Fruit fly (Drosophila melanogaster): ENCODE results near the gene CG13856.

CG13856 gene

DNA sequence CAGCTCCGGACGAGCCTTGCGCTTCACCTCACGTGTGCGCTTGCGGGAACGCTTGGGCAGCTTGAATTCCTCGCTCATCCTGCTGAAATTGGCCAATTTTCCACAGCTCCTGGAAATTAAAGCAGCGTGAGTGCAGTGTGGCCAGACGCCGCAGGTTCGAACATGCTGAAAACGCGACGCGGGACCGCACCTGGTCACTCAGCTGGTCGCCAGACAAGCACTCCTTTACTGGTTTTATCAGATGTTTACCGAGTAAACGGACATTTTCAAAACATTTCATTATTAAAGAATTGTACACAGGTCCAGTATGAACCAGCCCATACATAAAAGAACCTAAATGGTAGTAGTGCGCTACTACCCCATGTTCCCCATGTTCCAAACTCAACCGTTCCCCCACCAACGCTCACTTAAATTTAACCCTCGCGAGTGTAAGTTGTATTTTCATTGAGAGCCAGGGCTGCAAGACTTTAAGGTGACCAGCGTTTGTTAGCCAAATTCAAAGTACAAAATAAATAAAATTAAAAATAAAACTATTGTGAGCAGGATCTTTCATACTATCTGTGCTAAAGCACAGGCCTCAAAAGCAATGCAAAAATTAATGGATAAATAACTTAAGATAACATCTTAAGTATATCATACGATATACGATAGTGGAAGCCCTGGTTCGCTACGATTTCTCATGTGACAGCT, 40.1 kb upstream of the CG13856 start, which contains the start of the genes JMJD6, CG7071 and Muted (continued):
- TF ChIP-seq dac (GFP tag; optimal IDR thresholded peaks at IDR 0.05) (peak; percentile 72), Hr38 (GFP tag; optimal IDR thresholded peaks at IDR 0.05) (no peak), CG6808 (GFP tag; optimal IDR thresholded peaks at IDR 0.05) (peak; percentile 74), dsx (GFP tag; optimal IDR thresholded peaks at IDR 0.05; ENCODE audit: poor library complexity, severe bottlenecking) (peak; percentile 57), topi (GFP tag; optimal IDR thresholded peaks at IDR 0.05) (peak; percentile 88), CG10669 (GFP tag; optimal IDR thresholded peaks at IDR 0.05) (peak; percentile 76), lz (GFP tag; optimal IDR thresholded peaks at IDR 0.05) (peak; percentile 93), acj6 (GFP tag; optimal IDR thresholded peaks at IDR 0.05) (peak; percentile 87), fd59A (GFP tag; optimal IDR thresholded peaks at IDR 0.05) (peak; percentile 63), Smox (GFP tag; optimal IDR thresholded peaks at IDR 0.05) (peak; percentile 89), Lpt (GFP tag; optimal IDR thresholded peaks at IDR 0.05) (peak; percentile 72), fd85E (GFP tag; optimal IDR thresholded peaks at IDR 0.05) (peak; percentile 59), Ets96B (tag; optimal IDR thresholded peaks at IDR 0.05) (peak; percentile 66), pdm3 (GFP tag; optimal IDR thresholded peaks at IDR 0.05) (peak; percentile 90), ss (GFP tag; optimal IDR thresholded peaks at IDR 0.05) (peak; percentile 61 to 68)

DNA sequence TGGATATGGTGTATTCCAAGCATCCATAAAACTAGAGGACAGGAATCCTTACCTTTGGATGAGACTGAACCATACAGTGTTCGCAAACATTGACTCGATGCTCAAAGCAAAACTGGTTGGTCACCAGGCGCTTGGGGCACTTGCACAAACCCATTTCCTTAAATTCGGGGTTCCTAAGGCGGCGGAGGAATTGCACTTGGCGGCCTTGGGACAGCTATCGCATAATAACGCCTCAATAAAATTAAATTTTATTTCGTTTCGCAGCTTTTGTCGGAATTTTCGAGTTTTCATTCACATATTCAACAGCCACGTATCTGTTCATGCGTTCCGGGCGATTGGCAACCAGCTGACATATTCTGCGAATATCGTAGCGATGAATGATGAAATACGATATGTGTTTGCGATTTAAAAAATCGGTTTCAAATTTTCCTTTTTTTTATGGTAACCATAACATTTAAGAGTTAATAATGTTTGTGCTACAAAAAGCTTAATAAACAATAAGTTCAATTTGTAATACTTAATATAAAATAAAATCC, 36.7 kb upstream of the CG13856 start, which contains the start of gene CG5382:
CG5382 (minus strand) TSS at position 324 of the 536 bp plus-strand sequence.
- TF ChIP-seq Lpt (GFP tag; optimal IDR thresholded peaks at IDR 0.05) (no peak), topi (GFP tag; optimal IDR thresholded peaks at IDR 0.05) (no peak), CG6854 (GFP tag; optimal IDR thresholded peaks at IDR 0.05) (no peak), Met (GFP tag; optimal IDR thresholded peaks at IDR 0.05) (no peak), CG11294 (GFP tag; IDR thresholded peaks at IDR 0.05) (no peak), Ets21C (GFP tag; optimal IDR thresholded peaks at IDR 0.05) (no peak), ss (GFP tag; optimal IDR thresholded peaks at IDR 0.05) (no peak), Eip93F (GFP tag; optimal IDR thresholded peaks at IDR 0.05) (no peak), achi (GFP tag; optimal IDR thresholded peaks at IDR 0.05) (no peak), svp (GFP tag) (no peak), dac (GFP tag; optimal IDR thresholded peaks at IDR 0.05) (no peak), Ets96B (tag; optimal IDR thresholded peaks at IDR 0.05) (no peak), acj6 (GFP tag; optimal IDR thresholded peaks at IDR 0.05) (no peak), CG6276 (GFP tag; optimal IDR thresholded peaks at IDR 0.05) (no peak), CG10631 (GFP tag; optimal IDR thresholded peaks at IDR 0.05) (no peak), CG1621 (tag; optimal IDR thresholded peaks at IDR 0.05) (no peak), fd59A (GFP tag; optimal IDR thresholded peaks at IDR 0.05) (no peak), Sox102F (GFP tag; optimal IDR thresholded peaks at IDR 0.05) (no peak)

DNA sequence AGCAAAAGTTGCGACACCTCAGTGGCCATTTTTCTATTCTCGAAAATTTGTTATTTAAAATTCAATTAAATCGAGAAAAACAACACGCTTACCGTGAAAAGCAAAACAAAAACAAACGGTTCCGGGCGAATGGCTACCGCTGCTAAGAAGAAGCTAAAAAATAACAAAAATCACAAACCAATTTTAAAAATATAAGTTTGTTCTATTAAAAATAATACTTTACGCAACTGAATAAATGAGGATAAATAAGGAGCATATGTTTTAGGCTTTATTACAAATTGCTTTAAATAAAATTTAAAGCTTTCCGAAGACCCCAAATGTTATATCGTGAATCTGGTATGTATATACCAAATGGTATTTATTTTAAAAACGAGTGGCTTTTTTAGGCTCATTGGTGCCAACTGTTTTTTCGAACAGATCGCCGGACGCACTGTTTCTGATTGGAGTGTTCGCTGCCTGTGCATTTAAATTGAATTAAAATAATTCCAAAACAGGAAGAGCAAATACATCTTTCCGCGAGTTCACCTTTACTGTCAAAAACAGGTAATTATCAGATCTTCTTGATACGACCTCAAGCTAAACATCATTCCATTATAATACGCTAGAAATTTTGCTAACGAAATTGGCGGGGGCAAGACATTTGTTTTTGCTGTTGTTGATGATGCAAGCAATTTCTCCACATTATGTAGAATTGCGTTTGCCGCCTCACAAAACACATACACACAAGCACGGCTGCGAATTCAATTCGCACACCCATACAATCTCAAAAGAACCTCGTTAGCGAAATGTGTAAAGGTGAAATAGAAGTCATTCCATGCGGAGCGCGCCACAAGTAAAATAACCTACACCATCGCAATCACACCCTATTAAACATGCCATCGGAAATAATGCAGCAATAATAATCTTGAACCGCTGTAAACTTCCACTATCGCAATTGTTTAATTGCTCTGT, 35.1 kb upstream of the CG13856 start, which contains the start of the genes Polr3F and PyK:
Polr3F (minus strand) TSS at position 248 of the 951 bp plus-strand sequence.
PyK (plus strand) TSS at position 411 of the 951 bp plus-strand sequence.
- TF ChIP-seq Gug (GFP tag; IDR thresholded peaks at IDR 0.05) (no peak), CG15336 (GFP tag; IDR thresholded peaks at IDR 0.05) (peak; percentile 58), vri (GFP tag; optimal IDR thresholded peaks at IDR 0.05) (peak; percentile 48), Hr38 (GFP tag; optimal IDR thresholded peaks at IDR 0.05) (no peak), spab (GFP tag; optimal IDR thresholded peaks at IDR 0.05) (no peak), esn (GFP tag; optimal IDR thresholded peaks at IDR 0.05) (peak; percentile 46), CG6276 (GFP tag; optimal IDR thresholded peaks at IDR 0.05) (peak; percentile 41), CG8319 (GFP tag; optimal IDR thresholded peaks at IDR 0.05) (no peak), Sox14 (GFP tag; optimal IDR thresholded peaks at IDR 0.05) (peak; percentile 47), Eip93F (GFP tag; optimal IDR thresholded peaks at IDR 0.05) (no peak), CG6808 (GFP tag; optimal IDR thresholded peaks at IDR 0.05) (peak; percentile 59), CG1621 (tag; optimal IDR thresholded peaks at IDR 0.05) (peak; percentile 52), CG11762 (GFP tag; optimal IDR thresholded peaks at IDR 0.05; ENCODE audit: insufficient read depth) (no peak), CG8632 (GFP tag; optimal IDR thresholded peaks at IDR 0.05) (no peak), Smox (GFP tag; optimal IDR thresholded peaks at IDR 0.05) (peak; percentile 45), cyc (GFP tag; optimal IDR thresholded peaks at IDR 0.05) (peak; percentile 26), fd85E (GFP tag; optimal IDR thresholded peaks at IDR 0.05) (no peak), achi (GFP tag; optimal IDR thresholded peaks at IDR 0.05) (peak; percentile 12), fd59A (GFP tag; optimal IDR thresholded peaks at IDR 0.05) (no peak), Hr4 (GFP tag; optimal IDR thresholded peaks at IDR 0.05) (peak; percentile 49), acj6 (GFP tag; optimal IDR thresholded peaks at IDR 0.05) (peak; percentile 1), CG7368 (GFP tag; optimal IDR thresholded peaks at IDR 0.05) (no peak), dsx (GFP tag; optimal IDR thresholded peaks at IDR 0.05; ENCODE audit: poor library complexity, severe bottlenecking) (peak; percentile 16), Ets96B (tag; optimal IDR thresholded peaks at IDR 0.05) (peak; percentile 51), Eip78C (GFP tag) (peak; percentile 72), CG16779 (tag; optimal IDR thresholded peaks at IDR 0.05) (no peak), CG31627 (GFP tag; optimal IDR thresholded peaks at IDR 0.05) (peak; percentile 1)
